Worm (Caenorhabditis elegans) whole organism, L4 larva: ENCODE measurements around the gene srt-69.
A peak's percentile ranks its signal among the peaks of the same experiment; 100 is the strongest.

ENCODE experiments used
- F10B5.3 ChIP-seq: sonication (generic microtip); optimal IDR thresholded peaks from 2 replicates; lab custom pipeline; 2016; ENCODE audit warnings: mild to moderate bottlenecking, missing genetic modification characterization, missing compliant biosample characterization
- F37D6.2 ChIP-seq: sonication (generic microtip); optimal IDR thresholded peaks from 2 replicates; lab custom pipeline; 2016; ENCODE audit warnings: mild to moderate bottlenecking, missing genetic modification characterization, missing compliant biosample characterization
- T26A8.4 ChIP-seq: fragments of 200-800 bp; sonication (Bioruptor generic); IDR thresholded peaks from 2 replicates; pipeline ENCODE4 v1.3.6; 2022; ENCODE audit warnings: missing genetic modification characterization, missing compliant biosample characterization
- Y105C5A.15 ChIP-seq: fragments of 200-800 bp; sonication (Bioruptor generic); IDR thresholded peaks from 2 replicates; pipeline ENCODE4 v1.3.6; 2022; ENCODE audit warnings: missing genetic modification characterization, missing compliant biosample characterization
- Y48G9A.11 ChIP-seq: fragments of 200-800 bp; sonication (Bioruptor generic); IDR thresholded peaks from 2 replicates; pipeline ENCODE4 v1.3.6; 2022; ENCODE audit warnings: missing genetic modification reagents, missing genetic modification characterization, missing compliant biosample characterization
- ama-1 ChIP-seq: fragments of 150-350 bp; optimal IDR thresholded peaks from 2 replicates; lab custom pipeline; 2014; ENCODE audit warnings: inconsistent platforms, mixed read lengths
- attf-4 ChIP-seq: sonication (generic microtip); optimal IDR thresholded peaks from 3 replicates; lab custom pipeline; 2017; ENCODE audit warnings: missing biosample characterization, missing genetic modification characterization
- ceh-32 ChIP-seq: sonication (generic microtip); optimal IDR thresholded peaks from 2 replicates; lab custom pipeline; 2016; ENCODE audit warnings: mild to moderate bottlenecking, missing genetic modification characterization, missing compliant biosample characterization; ENCODE audit not compliant: poor library complexity
- ceh-44 ChIP-seq: fragments of 200-800 bp; sonication (Bioruptor generic); IDR thresholded peaks from 2 replicates; pipeline ENCODE4 v1.3.6; 2022; ENCODE audit warnings: missing genetic modification reagents, missing genetic modification characterization, missing compliant biosample characterization
- ceh-62 ChIP-seq: sonication (generic microtip); optimal IDR thresholded peaks from 2 replicates; lab custom pipeline; 2017; ENCODE audit warnings: missing biosample characterization, missing genetic modification characterization
- daf-16 ChIP-seq, 3 experiments: sonication (generic microtip); optimal IDR thresholded peaks; 2 replicates each; lab custom pipeline; 2016 to 2017; ENCODE audit warnings: missing genetic modification characterization in 3 of 3, missing genetic modification reagents in 3 of 3, mild to moderate bottlenecking in 2 of 3, missing compliant biosample characterization in 2 of 3, missing biosample characterization in 1 of 3, moderate library complexity in 1 of 3
- daf-19 ChIP-seq: fragments of 200-800 bp; sonication (Bioruptor generic); conservative IDR thresholded peaks from 2 replicates; pipeline ENCODE4 v1.3.6; 2022; ENCODE audit warnings: missing genetic modification characterization, missing compliant biosample characterization
- daf-8 ChIP-seq: fragments of 200-800 bp; sonication (Bioruptor generic); IDR thresholded peaks from 2 replicates; pipeline ENCODE4 v1.3.6; 2022; ENCODE audit warnings: missing genetic modification characterization, missing compliant biosample characterization
- dmd-8 ChIP-seq: fragments of 200-800 bp; sonication (Bioruptor generic); IDR thresholded peaks from 2 replicates; pipeline ENCODE4 v1.3.6; 2022; ENCODE audit warnings: missing genetic modification characterization, missing compliant biosample characterization
- egl-27 ChIP-seq: sonication (generic microtip); optimal IDR thresholded peaks from 3 replicates; lab custom pipeline; 2017; ENCODE audit warnings: missing biosample characterization, missing genetic modification reagents, missing genetic modification characterization
- hlh-11 ChIP-seq: fragments of 200-800 bp; sonication (Bioruptor generic); optimal IDR thresholded peaks from 2 replicates; lab custom pipeline; 2018; ENCODE audit warnings: mild to moderate bottlenecking, missing genetic modification characterization, missing compliant biosample characterization
- jun-1 ChIP-seq: fragments of 150-350 bp; optimal IDR thresholded peaks from 2 replicates; lab custom pipeline; 2014; ENCODE audit warnings: missing biosample characterization, missing genetic modification reagents, missing genetic modification characterization
- lim-7 ChIP-seq: fragments of 200-800 bp; sonication (Bioruptor generic); IDR thresholded peaks from 2 replicates; pipeline ENCODE4 v1.3.6; 2022; ENCODE audit warnings: missing genetic modification characterization, missing compliant biosample characterization
- lin-1 ChIP-seq: fragments of 200-800 bp; sonication (Bioruptor generic); IDR thresholded peaks from 2 replicates; pipeline ENCODE4 v1.3.6; 2022; ENCODE audit warnings: missing genetic modification reagents, missing genetic modification characterization, missing compliant biosample characterization
- lin-29 ChIP-seq: fragments of 200-800 bp; sonication (Bioruptor generic); IDR thresholded peaks from 2 replicates; pipeline ENCODE4 v1.3.6; 2022; ENCODE audit warnings: missing genetic modification reagents, missing genetic modification characterization, missing compliant biosample characterization
- lir-3 ChIP-seq: sonication (generic microtip); optimal IDR thresholded peaks from 2 replicates; lab custom pipeline; 2016; ENCODE audit warnings: mild to moderate bottlenecking, missing genetic modification characterization, missing compliant biosample characterization
- madf-9 ChIP-seq: fragments of 200-800 bp; sonication (Bioruptor generic); conservative IDR thresholded peaks from 2 replicates; pipeline ENCODE4 v1.3.6; 2022; ENCODE audit warnings: missing genetic modification reagents, missing genetic modification characterization, missing compliant biosample characterization
- mdl-1 ChIP-seq, 2 experiments: fragments of 150-350 bp in 1 of 2; sonication (generic microtip) in 1 of 2; optimal IDR thresholded peaks; 2 replicates each; lab custom pipeline; 2014 to 2017; ENCODE audit warnings: missing biosample characterization in 2 of 2, missing genetic modification characterization in 2 of 2
- mes-2 ChIP-seq: sonication (generic microtip); optimal IDR thresholded peaks from 2 replicates; lab custom pipeline; 2016; ENCODE audit warnings: missing genotype, mild to moderate bottlenecking, missing genetic modification characterization, missing compliant biosample characterization; ENCODE audit not compliant: poor library complexity, severe bottlenecking
- mxl-3 ChIP-seq: fragments of 200-800 bp; sonication (Bioruptor generic); optimal IDR thresholded peaks from 2 replicates; lab custom pipeline; 2018; ENCODE audit warnings: mild to moderate bottlenecking, missing genetic modification characterization, missing compliant biosample characterization
- nhr-10 ChIP-seq: fragments of 150-350 bp; optimal IDR thresholded peaks from 2 replicates; lab custom pipeline; 2014; ENCODE audit warnings: missing biosample characterization, missing genetic modification characterization
- nhr-102 ChIP-seq: sonication (generic microtip); optimal IDR thresholded peaks from 2 replicates; lab custom pipeline; 2016; ENCODE audit warnings: mild to moderate bottlenecking, missing genetic modification characterization, moderate library complexity, missing compliant biosample characterization
- nhr-11 ChIP-seq: fragments of 150-350 bp; optimal IDR thresholded peaks from 2 replicates; lab custom pipeline; 2014; ENCODE audit warnings: missing biosample characterization, missing genetic modification characterization
- nhr-28 ChIP-seq: fragments of 150-350 bp; optimal IDR thresholded peaks from 2 replicates; lab custom pipeline; 2014; ENCODE audit warnings: missing biosample characterization, missing genetic modification characterization
- nhr-41 ChIP-seq: fragments of 200-800 bp; sonication (Bioruptor generic); IDR thresholded peaks from 2 replicates; pipeline ENCODE4 v1.3.6; 2022; ENCODE audit warnings: missing genetic modification reagents, missing genetic modification characterization, missing compliant biosample characterization
- pqm-1 ChIP-seq: sonication (generic microtip); optimal IDR thresholded peaks from 2 replicates; lab custom pipeline; 2017; ENCODE audit warnings: missing biosample characterization, missing genetic modification characterization
- tag-97 ChIP-seq: fragments of 200-800 bp; sonication (Bioruptor generic); IDR thresholded peaks from 2 replicates; pipeline ENCODE4 v1.3.6; 2022; ENCODE audit warnings: missing genetic modification characterization, missing compliant biosample characterization
- zfp-2 ChIP-seq: sonication (generic microtip); optimal IDR thresholded peaks from 2 replicates; lab custom pipeline; 2016; ENCODE audit warnings: mild to moderate bottlenecking, missing genetic modification characterization, missing compliant biosample characterization
- zfp-3 ChIP-seq: fragments of 200-800 bp; sonication (Bioruptor generic); conservative IDR thresholded peaks from 2 replicates; pipeline ENCODE4 v1.3.6; 2022; ENCODE audit warnings: missing genetic modification reagents, missing genetic modification characterization, missing compliant biosample characterization
- zip-11 ChIP-seq: fragments of 200-800 bp; sonication (Bioruptor generic); IDR thresholded peaks from 2 replicates; pipeline ENCODE4 v1.3.6; 2022; ENCODE audit warnings: missing genetic modification characterization, missing compliant biosample characterization

srt-69 gene

DNA sequence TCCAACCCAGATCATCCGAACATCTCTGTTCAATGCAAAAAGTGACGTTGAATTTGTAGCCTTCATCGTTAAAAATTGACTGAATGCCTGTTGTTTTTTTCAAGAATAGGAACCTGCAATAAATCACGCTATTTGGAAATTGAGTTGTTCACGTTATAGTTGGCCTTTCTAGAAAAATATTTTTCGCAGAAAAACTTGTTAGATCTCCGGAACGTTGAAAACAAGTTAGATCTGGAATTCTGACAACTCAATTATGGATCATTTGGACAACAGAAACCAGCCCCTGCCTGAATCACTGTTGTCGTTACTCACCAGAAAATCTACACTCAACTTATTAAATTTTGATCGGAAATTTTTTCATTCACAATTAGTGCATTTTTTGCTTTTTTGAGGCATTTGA lies 8.1 kb downstream of the srt-69 start, which contains the start of gene srt-67:
TSS of gene srt-67 (minus strand) at position 101 of the 400 bp plus-strand sequence.
- no peak for TF ChIP-seq nhr-102 (tag; lab: Kevin White, UChicago)
- no peak for TF ChIP-seq Y48G9A.11 (GFP tag; lab: Robert Waterston, UW)
- TF ChIP-seq madf-9 (GFP tag; lab: Robert Waterston, UW) = no peak

DNA sequence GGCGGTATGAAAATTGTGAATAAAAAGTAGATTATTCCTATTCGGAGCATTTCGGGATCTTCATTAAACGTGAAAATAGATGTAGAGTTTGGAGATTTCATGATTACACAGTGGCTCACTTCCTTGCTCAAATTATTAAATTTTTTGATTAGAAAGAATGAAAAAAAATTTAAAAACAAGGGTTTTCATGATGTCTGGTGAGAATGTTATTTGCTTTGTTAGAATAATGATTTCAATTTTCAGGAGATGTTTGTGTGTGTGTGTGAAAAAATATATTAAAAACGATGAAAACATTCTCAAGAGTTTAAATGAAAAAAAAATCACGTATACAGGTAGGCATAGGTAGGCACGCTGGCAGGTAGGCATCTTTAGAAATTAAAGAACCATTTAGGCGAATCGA lies 13.5 kb downstream of the srt-69 start, which contains the start of gene srt-68:
TSS of gene srt-68 (minus strand) at position 101 of the 400 bp plus-strand sequence.
- TF ChIP-seq pqm-1 (tag; lab: Kevin White, UChicago) = no peak
- no peak for TF ChIP-seq nhr-10 (tag; lab: Kevin White, UChicago)
- TF ChIP-seq ceh-62 = no peak
- TF ChIP-seq jun-1 (tag; lab: Kevin White, UChicago) = no peak
- TF ChIP-seq ama-1 (lab: Kevin White, UChicago) = no peak
- TF ChIP-seq zfp-3 = no peak
- TF ChIP-seq daf-8 (GFP tag; lab: Robert Waterston, UW) = no peak
- TF ChIP-seq nhr-41 = no peak
- TF ChIP-seq lir-3 (tag; lab: Kevin White, UChicago) = no peak

DNA sequence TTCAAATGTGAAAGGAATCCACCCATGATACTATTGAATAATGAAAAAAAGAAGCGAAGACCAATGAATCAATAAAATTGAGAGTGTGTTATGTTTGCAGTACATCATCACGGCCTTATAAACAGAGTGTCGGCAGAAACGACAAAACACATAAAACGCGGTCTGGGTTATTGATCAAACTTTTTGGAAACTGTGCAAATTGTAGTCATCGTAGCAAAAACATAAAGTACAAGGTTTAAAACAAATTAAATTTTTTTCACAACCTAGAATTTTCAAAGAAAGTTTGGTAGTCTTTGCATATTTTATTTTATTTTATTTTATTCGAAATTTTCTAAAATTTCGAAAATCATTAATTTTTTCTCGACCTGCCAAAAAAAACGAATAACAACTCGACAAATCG lies 22.4 kb downstream of the srt-69 start, which contains the start of gene cest-35.1:
TSS of gene cest-35.1 (minus strand) at position 101 of the 400 bp plus-strand sequence.
- TF ChIP-seq zip-11 (GFP tag; lab: Robert Waterston, UW) (no peak), daf-19 (GFP tag; lab: Robert Waterston, UW) (no peak), egl-27 (tag; lab: Kevin White, UChicago) (no peak), mxl-3 (GFP tag; lab: Kevin White, UChicago) (no peak), lim-7 (no peak), lin-29 (no peak), F10B5.3 (tag; lab: Kevin White, UChicago) (no peak), daf-16 (GFP tag; optimal IDR thresholded peaks at IDR 0.05; lab: Kevin White, UChicago) (no peak), daf-16 (tag; optimal IDR thresholded peaks at IDR 0.05; lab: Kevin White, UChicago) (peak; percentile 29), F37D6.2 (no peak), ceh-32 (tag; lab: Kevin White, UChicago) (no peak), nhr-28 (peak; percentile 25), mdl-1 (tag; optimal IDR thresholded peaks at IDR 0.05; lab: Kevin White, UChicago) (no peak), pqm-1 (tag; lab: Kevin White, UChicago) (no peak), T26A8.4 (no peak), nhr-11 (no peak), daf-8 (GFP tag; lab: Robert Waterston, UW) (no peak)

DNA sequence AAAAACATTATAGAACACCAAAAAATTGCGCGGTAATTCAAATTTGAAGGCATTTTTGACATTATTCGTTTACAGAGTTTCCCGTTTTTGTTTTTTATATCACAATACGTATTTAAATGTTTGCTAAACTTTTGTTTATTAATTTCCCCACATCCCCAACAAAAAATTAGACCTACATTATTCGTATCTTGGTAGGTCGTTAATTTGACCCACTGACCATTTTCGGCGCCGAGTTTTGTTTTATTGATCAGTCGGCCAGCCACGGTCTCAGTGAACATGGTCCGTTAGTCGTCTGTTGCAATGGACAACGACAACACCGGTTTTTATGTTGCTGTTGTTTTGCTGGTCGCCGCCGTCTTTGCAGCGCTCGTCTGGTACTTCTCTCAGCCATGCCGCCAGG lies 25.6 kb downstream of the srt-69 start, which contains the start of gene B0238.15:
TSS of gene B0238.15 (plus strand) at position 301 of the 400 bp plus-strand sequence.
- TF ChIP-seq mes-2 (tag; lab: Kevin White, UChicago) (no peak), ceh-44 (no peak), nhr-102 (tag; lab: Kevin White, UChicago) (no peak), lin-1 (no peak), nhr-28 (no peak), Y105C5A.15 (GFP tag; lab: Robert Waterston, UW) (no peak), tag-97 (GFP tag; lab: Robert Waterston, UW) (no peak), hlh-11 (tag; lab: Kevin White, UChicago) (no peak), dmd-8 (GFP tag; lab: Robert Waterston, UW) (no peak), F10B5.3 (tag; lab: Kevin White, UChicago) (no peak), attf-4 (no peak), zfp-2 (tag; lab: Kevin White, UChicago) (no peak)
